Fruit fly (Drosophila melanogaster) whole organism, embryonic: ENCODE results near the gene Hph.
A peak's percentile ranks its signal among the peaks of the same experiment; 100 is the strongest.

Experiments used
- Abd-B ChIP-seq: fragments of 200-800 bp; sonication (Bioruptor generic); optimal IDR thresholded peaks from 2 replicates; lab custom pipeline; 2018; ENCODE audit warnings: missing biosample characterization, mild to moderate bottlenecking, missing genetic modification characterization, moderate library complexity
- Antp ChIP-seq: fragments of 200-800 bp; sonication (Bioruptor generic); optimal IDR thresholded peaks from 3 replicates; lab custom pipeline; 2016; ENCODE audit warnings: missing biosample characterization, missing genetic modification characterization
- CG10979 ChIP-seq: fragments of 200-800 bp; sonication (Bioruptor generic); optimal IDR thresholded peaks from 2 replicates; lab custom pipeline; 2018; ENCODE audit warnings: missing biosample characterization, mild to moderate bottlenecking, missing genetic modification characterization, moderate library complexity
- CG11560 ChIP-seq: fragments of 200-800 bp; sonication (Bioruptor generic); IDR thresholded peaks from 3 replicates; pipeline ENCODE4 v1.3.6; 2022; ENCODE audit warnings: missing biosample characterization, missing genetic modification characterization
- CG1233 ChIP-seq: fragments of 200-800 bp; sonication (Bioruptor generic); optimal IDR thresholded peaks from 4 replicates; lab custom pipeline; 2018; ENCODE audit warnings: missing biosample characterization, mild to moderate bottlenecking, missing genetic modification characterization
- CG13287 ChIP-seq: fragments of 200-800 bp; sonication (Bioruptor generic); IDR thresholded peaks from 2 replicates; pipeline ENCODE4 v1.3.6; 2022; ENCODE audit warnings: missing biosample characterization, missing genetic modification characterization; ENCODE audit not compliant: partially characterized antibody
- CG14050 ChIP-seq: fragments of 200-800 bp; sonication (Bioruptor generic); IDR thresholded peaks from 3 replicates; pipeline ENCODE4 v1.3.6; 2022; ENCODE audit warnings: missing biosample characterization, missing genetic modification characterization
- CG17328 ChIP-seq: fragments of 200-800 bp; sonication (Bioruptor generic); IDR thresholded peaks from 2 replicates; pipeline ENCODE4 v1.3.6; 2022; ENCODE audit warnings: missing biosample characterization, missing genetic modification characterization
- CG17802 ChIP-seq: fragments of 200-800 bp; sonication (Bioruptor generic); optimal IDR thresholded peaks from 2 replicates; lab custom pipeline; 2018; ENCODE audit warnings: missing biosample characterization, mild to moderate bottlenecking, missing genetic modification characterization, moderate library complexity
- CG17829 ChIP-seq: fragments of 200-800 bp; optimal IDR thresholded peaks from 2 replicates; lab custom pipeline; 2019; ENCODE audit warnings: missing biosample characterization, mild to moderate bottlenecking, missing genetic modification characterization, moderate library complexity
- CG18599 ChIP-seq: fragments of 200-800 bp; sonication (Bioruptor generic); optimal IDR thresholded peaks from 3 replicates; lab custom pipeline; 2017; ENCODE audit warnings: missing biosample characterization, missing genetic modification characterization, mild to moderate bottlenecking, moderate library complexity, missing genetic modification reagents
- CG2116 ChIP-seq: fragments of 200-800 bp; sonication (Bioruptor generic); optimal IDR thresholded peaks from 3 replicates; lab custom pipeline; 2018; ENCODE audit warnings: missing biosample characterization, mild to moderate bottlenecking, missing genetic modification characterization
- CG2202 ChIP-seq: fragments of 200-800 bp; sonication (Bioruptor generic); optimal IDR thresholded peaks from 2 replicates; lab custom pipeline; 2018; ENCODE audit warnings: missing biosample characterization, mild to moderate bottlenecking, missing genetic modification characterization
- CG32772 ChIP-seq: fragments of 200-800 bp; sonication (Bioruptor generic); IDR thresholded peaks from 2 replicates; pipeline ENCODE4 v1.3.6; 2022; ENCODE audit warnings: missing biosample characterization, missing genetic modification characterization
- CG34422 ChIP-seq: fragments of 200-800 bp; sonication (Bioruptor generic); IDR thresholded peaks from 3 replicates; pipeline ENCODE4 v1.3.6; 2022; ENCODE audit warnings: missing biosample characterization, missing genetic modification characterization
- CG5245 ChIP-seq: fragments of 200-800 bp; sonication (Bioruptor generic); optimal IDR thresholded peaks from 3 replicates; lab custom pipeline; 2016; ENCODE audit warnings: missing biosample characterization, missing genetic modification characterization
- CG6689 ChIP-seq: fragments of 200-800 bp; sonication (Bioruptor generic); IDR thresholded peaks from 2 replicates; pipeline ENCODE4 v1.3.6; 2022; ENCODE audit warnings: missing biosample characterization, missing genetic modification characterization
- CG7271 ChIP-seq: fragments of 200-800 bp; sonication (Bioruptor generic); optimal IDR thresholded peaks from 2 replicates; lab custom pipeline; 2018; ENCODE audit warnings: missing biosample characterization, mild to moderate bottlenecking, missing genetic modification characterization, moderate library complexity
- CG8089 ChIP-seq: fragments of 200-800 bp; sonication (Bioruptor generic); optimal IDR thresholded peaks from 3 replicates; lab custom pipeline; 2016; ENCODE audit warnings: missing biosample characterization, missing genetic modification characterization
- CG8478 ChIP-seq: fragments of >200 bp; optimal IDR thresholded peaks from 2 replicates; lab custom pipeline; 2018
- D ChIP-seq, 2 experiments: fragments of 200-800 bp in 1 of 2; fragments of >200 bp in 1 of 2; sonication (Bioruptor generic) in 1 of 2; optimal IDR thresholded peaks; 2 replicates in 1 of 2; 3 replicates in 1 of 2; lab custom pipeline; 2017; ENCODE audit warnings: mild to moderate bottlenecking in 1 of 2, missing biosample characterization in 1 of 2, missing genetic modification characterization in 1 of 2, missing genetic modification reagents in 1 of 2
- Dad ChIP-seq: fragments of 200-800 bp; sonication (Bioruptor generic); optimal IDR thresholded peaks from 3 replicates; lab custom pipeline; 2016; ENCODE audit warnings: missing biosample characterization, missing genetic modification characterization
- HLH54F ChIP-seq: fragments of 200-800 bp; sonication (Bioruptor generic); optimal IDR thresholded peaks from 3 replicates; lab custom pipeline; 2016; ENCODE audit warnings: missing biosample characterization, missing genetic modification characterization
- Hand ChIP-seq: fragments of 200-800 bp; sonication (Bioruptor generic); optimal IDR thresholded peaks from 2 replicates; lab custom pipeline; 2017; ENCODE audit warnings: mild to moderate bottlenecking, missing biosample characterization, missing genetic modification reagents, missing genetic modification characterization
- Hey ChIP-seq: fragments of 200-800 bp; sonication (Bioruptor generic); optimal IDR thresholded peaks from 3 replicates; lab custom pipeline; 2018; ENCODE audit warnings: missing biosample characterization, mild to moderate bottlenecking, missing genetic modification characterization
- Hmx ChIP-seq: fragments of 200-800 bp; sonication (Bioruptor generic); optimal IDR thresholded peaks from 2 replicates; lab custom pipeline; 2016; ENCODE audit warnings: missing biosample characterization, missing genetic modification characterization
- Hr39 ChIP-seq: fragments of >200 bp; optimal IDR thresholded peaks from 2 replicates; lab custom pipeline; 2017
- NK7.1 ChIP-seq: fragments of 200-800 bp; sonication (Bioruptor generic); optimal IDR thresholded peaks from 3 replicates; lab custom pipeline; 2016; ENCODE audit warnings: missing biosample characterization, missing genetic modification characterization
- Oaz ChIP-seq: fragments of 200-800 bp; sonication (Bioruptor generic); IDR thresholded peaks from 2 replicates; pipeline ENCODE4 v1.3.6; 2022; ENCODE audit warnings: missing biosample characterization, missing genetic modification characterization
- abd-A ChIP-seq: fragments of 200-800 bp; sonication (Bioruptor generic); optimal IDR thresholded peaks from 3 replicates; lab custom pipeline; 2019; ENCODE audit warnings: missing biosample characterization, mild to moderate bottlenecking, missing genetic modification characterization, moderate library complexity
- ase ChIP-seq: fragments of 200-800 bp; sonication (Bioruptor generic); IDR thresholded peaks from 3 replicates; pipeline ENCODE4 v1.3.6; 2022; ENCODE audit warnings: missing biosample characterization, missing genetic modification characterization
- bab2 ChIP-seq: fragments of 200-800 bp; sonication (Bioruptor generic); optimal IDR thresholded peaks from 2 replicates; lab custom pipeline; 2016; ENCODE audit warnings: missing biosample characterization, missing genetic modification characterization
- chif ChIP-seq, 2 experiments: fragments of 200-800 bp; sonication (Bioruptor generic); optimal IDR thresholded peaks; 3 replicates each; lab custom pipeline; 2016; ENCODE audit warnings: missing biosample characterization in 2 of 2, missing genetic modification characterization in 2 of 2
- gce ChIP-seq: fragments of 200-800 bp; sonication (Bioruptor generic); IDR thresholded peaks from 3 replicates; pipeline ENCODE4 v1.3.6; 2022; ENCODE audit warnings: missing biosample characterization, missing genetic modification characterization
- gt ChIP-seq: fragments of 200-800 bp; sonication (Bioruptor generic); IDR thresholded peaks from 2 replicates; pipeline ENCODE4 v1.3.6; 2022; ENCODE audit warnings: missing biosample characterization, missing genetic modification characterization
- ham ChIP-seq: fragments of 200-800 bp; sonication (Bioruptor generic); IDR thresholded peaks from 2 replicates; pipeline ENCODE4 v1.3.6; 2022; ENCODE audit warnings: missing biosample characterization, missing genetic modification characterization
- her ChIP-seq: fragments of 200-800 bp; sonication (Bioruptor generic); optimal IDR thresholded peaks from 2 replicates; lab custom pipeline; 2016; ENCODE audit warnings: missing biosample characterization, missing genetic modification characterization
- lab ChIP-seq: fragments of 200-800 bp; sonication (Bioruptor generic); optimal IDR thresholded peaks from 3 replicates; lab custom pipeline; 2017; ENCODE audit warnings: missing biosample characterization, missing genetic modification characterization, mild to moderate bottlenecking, moderate library complexity, missing genetic modification reagents
- lmd ChIP-seq: fragments of 200-800 bp; sonication (Bioruptor generic); IDR thresholded peaks from 2 replicates; pipeline ENCODE4 v1.3.6; 2022; ENCODE audit warnings: missing biosample characterization, missing genetic modification characterization
- mld ChIP-seq: fragments of 200-800 bp; sonication (Bioruptor generic); IDR thresholded peaks from 3 replicates; pipeline ENCODE4 v1.3.6; 2022; ENCODE audit warnings: missing biosample characterization, missing genetic modification characterization; ENCODE audit not compliant: partially characterized antibody
- nom ChIP-seq: fragments of 200-800 bp; sonication (Bioruptor generic); optimal IDR thresholded peaks from 2 replicates; lab custom pipeline; 2017; ENCODE audit warnings: missing biosample characterization, missing genetic modification characterization, mild to moderate bottlenecking, moderate library complexity, missing genetic modification reagents
- peb ChIP-seq: fragments of 200-800 bp; sonication (Bioruptor generic); IDR thresholded peaks from 2 replicates; pipeline ENCODE4 v1.3.6; 2022; ENCODE audit warnings: missing biosample characterization, missing genetic modification characterization
- prd ChIP-seq, 3 experiments: fragments of >200 bp in 2 of 3; fragments of 200-800 bp in 1 of 3; sonication (Bioruptor generic) in 1 of 3; optimal IDR thresholded peaks in 2 of 3; IDR thresholded peaks in 1 of 3; 2 replicates in 2 of 3; 3 replicates in 1 of 3; pipeline versions ENCODE4 v1.3.6 to Lab custom; 2017 to 2022; ENCODE audit warnings: missing biosample characterization in 1 of 3, missing genetic modification characterization in 1 of 3
- salm ChIP-seq: fragments of 200-800 bp; sonication (Bioruptor generic); optimal IDR thresholded peaks from 2 replicates; lab custom pipeline; 2018; ENCODE audit warnings: missing biosample characterization, mild to moderate bottlenecking, missing genetic modification characterization
- sim ChIP-seq: fragments of 200-800 bp; sonication (Bioruptor generic); IDR thresholded peaks from 2 replicates; pipeline ENCODE4 v1.3.6; 2022; ENCODE audit warnings: missing biosample characterization, missing genetic modification characterization
- slp2 ChIP-seq: fragments of 200-800 bp; sonication (Bioruptor generic); optimal IDR thresholded peaks from 2 replicates; lab custom pipeline; 2016; ENCODE audit warnings: missing biosample characterization, missing genetic modification characterization
- stwl ChIP-seq: fragments of 200-800 bp; sonication (Bioruptor generic); optimal IDR thresholded peaks from 3 replicates; lab custom pipeline; 2018; ENCODE audit warnings: missing biosample characterization, mild to moderate bottlenecking, missing genetic modification characterization, moderate library complexity

The Hph gene

DNA sequence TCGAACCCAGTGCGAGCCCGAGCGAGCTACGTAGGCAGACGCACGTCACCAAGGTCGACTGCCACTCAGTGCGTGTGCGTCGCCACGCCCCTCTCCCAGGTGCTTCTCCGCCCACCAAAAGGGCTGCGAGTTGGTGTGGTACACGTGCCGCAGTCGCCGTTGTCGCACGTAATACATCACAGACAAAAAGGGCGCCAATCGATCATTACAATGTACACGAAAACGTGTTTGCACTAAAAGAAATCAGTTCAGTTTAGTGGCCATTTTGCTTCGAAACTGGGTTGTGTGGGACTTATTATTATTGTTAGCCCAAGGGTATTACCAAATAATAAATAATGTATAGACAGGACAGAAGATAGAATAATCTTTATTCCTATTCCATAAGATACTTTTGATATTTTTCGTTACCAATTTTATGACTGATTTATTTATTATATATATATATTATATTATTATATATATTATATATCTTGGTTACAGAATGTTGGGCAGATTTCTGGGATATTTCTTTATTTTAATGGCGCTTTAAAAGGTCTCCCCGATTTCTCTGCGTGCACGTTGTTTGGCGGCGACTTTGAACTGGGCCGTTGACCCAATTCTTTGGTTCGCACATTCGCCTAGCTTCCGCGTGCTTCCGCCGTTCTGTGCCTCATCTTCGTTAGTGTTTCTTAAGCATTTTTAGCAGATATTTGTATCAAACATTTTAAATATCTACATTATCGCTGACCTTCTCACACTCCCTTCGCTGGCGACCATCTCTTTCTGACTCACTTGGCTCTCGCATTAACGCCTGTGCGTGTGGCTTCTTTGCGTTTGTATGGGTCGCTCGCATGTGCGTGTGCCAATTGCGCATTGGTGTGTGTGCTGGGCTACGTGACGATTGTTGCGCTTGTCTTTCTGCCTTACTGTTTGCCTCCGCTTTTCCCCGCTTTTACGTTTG is 6.7 kb downstream of the Hph start (continued):
- TF ChIP-seq lab (GFP tag; lab: Kevin White, UChicago) = peak; percentile 88
- TF ChIP-seq NK7.1 (GFP tag; lab: Kevin White, UChicago) = no peak
- TF ChIP-seq slp2 = no peak
- TF ChIP-seq Abd-B (GFP tag; lab: Kevin White, UChicago) = peak; percentile 87
- no peak for TF ChIP-seq prd (optimal IDR thresholded peaks at IDR 0.05; lab: Kevin White, UChicago)
- TF ChIP-seq prd (GFP tag; IDR thresholded peaks at IDR 0.05; lab: Robert Waterston, UW) = peak; percentile 82
- TF ChIP-seq CG6689 (GFP tag; lab: Robert Waterston, UW) = peak; percentile 85
- TF ChIP-seq HLH54F (GFP tag; lab: Kevin White, UChicago) = no peak
- peak; percentile 70 for TF ChIP-seq CG32772 (GFP tag; lab: Robert Waterston, UW)
- no peak for TF ChIP-seq Hmx (GFP tag; lab: Kevin White, UChicago)
- TF ChIP-seq CG2202 = peak; percentile 32
- no peak for TF ChIP-seq D (optimal IDR thresholded peaks at IDR 0.05; lab: Kevin White, UChicago)
- TF ChIP-seq D (GFP tag; optimal IDR thresholded peaks at IDR 0.05; lab: Kevin White, UChicago) = peak; percentile 86
- TF ChIP-seq bab2 (GFP tag; lab: Kevin White, UChicago) = no peak
- no peak for TF ChIP-seq peb (GFP tag; lab: Robert Waterston, UW)
- TF ChIP-seq mld (GFP tag; lab: Robert Waterston, UW) = 0 out of 3 replicates have a peak, but pooled peaks have one; percentile 37
- TF ChIP-seq Oaz = 0 out of 2 replicates have a peak, but pooled peaks have one; percentile 43
- TF ChIP-seq gt (GFP tag; lab: Robert Waterston, UW) = peak; percentile 45; the same call in 1 of the 2 replicates
- TF ChIP-seq Dad (GFP tag; lab: Kevin White, UChicago) = no peak
- peak; percentile 46 for TF ChIP-seq CG7271 (tag; lab: Kevin White, UChicago)
- peak; percentile 22 for TF ChIP-seq CG2116
- peak; percentile 39; the same call in 1 of the 2 replicates for TF ChIP-seq CG13287 (GFP tag; lab: Robert Waterston, UW)
- TF ChIP-seq CG17829 (tag; lab: Kevin White, UChicago) = peak; percentile 93
- TF ChIP-seq sim = no peak
- no peak; the same call in 1 of the 2 replicates for TF ChIP-seq ham (GFP tag; lab: Robert Waterston, UW)
- no peak for TF ChIP-seq CG8478 (lab: Kevin White, UChicago)
- TF ChIP-seq gce (GFP tag; lab: Robert Waterston, UW) = no peak; the same call in 2 of the 3 replicates
- peak; percentile 87 for TF ChIP-seq CG18599 (GFP tag; lab: Kevin White, UChicago)
- no peak for TF ChIP-seq Hr39
- TF ChIP-seq CG34422 = peak; percentile 70; the same call in 2 of the 3 replicates
- TF ChIP-seq abd-A (tag; lab: Kevin White, UChicago) = peak; percentile 84
- no peak for TF ChIP-seq CG8089 (GFP tag; lab: Kevin White, UChicago)
- TF ChIP-seq salm (tag; lab: Kevin White, UChicago) = peak; percentile 78
- peak; percentile 44 for TF ChIP-seq CG17802 (tag; lab: Kevin White, UChicago)
- peak; percentile 88; the same call in 1 of the 2 replicates for TF ChIP-seq lmd (GFP tag; lab: Robert Waterston, UW)
- peak; percentile 92 for TF ChIP-seq Hey
- peak; percentile 55 for TF ChIP-seq CG17328 (GFP tag; lab: Robert Waterston, UW)
- TF ChIP-seq ase (GFP tag; lab: Robert Waterston, UW) = peak; percentile 68; the same call in 2 of the 3 replicates
- peak; percentile 49; the same call in 1 of the 3 replicates for TF ChIP-seq CG14050 (GFP tag; lab: Robert Waterston, UW)
- no peak for TF ChIP-seq her
- peak; percentile 90 for TF ChIP-seq CG1233 (GFP tag; lab: Kevin White, UChicago)
- peak; percentile 19 to 34 for TF ChIP-seq chif (GFP tag; optimal IDR thresholded peaks at IDR 0.05; lab: Kevin White, UChicago)
- peak; percentile 73 for TF ChIP-seq Hand (GFP tag; lab: Kevin White, UChicago)
- peak; percentile 88 for TF ChIP-seq CG10979
- TF ChIP-seq Antp (GFP tag; lab: Kevin White, UChicago) = peak; percentile 23
- TF ChIP-seq nom (GFP tag; lab: Kevin White, UChicago) = peak; percentile 41
- no peak for TF ChIP-seq stwl
- TF ChIP-seq CG5245 = peak; percentile 52
- TF ChIP-seq CG11560 (tag; lab: Robert Waterston, UW) = peak; percentile 73; the same call in 2 of the 3 replicates
